Worm (Caenorhabditis elegans): ENCODE measurements around the gene F15G9.5.

DNA sequence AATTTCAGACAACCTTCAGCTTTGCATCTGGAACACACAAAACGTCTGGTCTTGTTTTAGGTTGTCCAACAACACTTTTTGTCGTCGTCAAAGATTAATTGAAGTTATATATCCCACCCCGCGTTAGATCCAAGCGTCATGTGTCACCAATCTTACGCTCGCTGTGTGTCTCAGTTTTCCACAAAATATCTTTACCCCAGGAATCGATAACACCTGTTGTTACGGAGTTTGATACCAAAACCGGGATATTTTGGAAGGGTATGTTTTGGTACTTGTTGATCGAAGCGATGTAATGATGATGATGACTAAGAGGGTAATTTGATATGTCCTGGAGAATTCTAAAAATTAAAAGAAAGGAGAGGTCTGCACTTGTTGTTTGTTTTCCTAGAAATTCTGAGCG, 2.2 kb downstream of the F15G9.5 start:
- no peak for TF ChIP-seq nhr-25 (tag; optimal IDR thresholded peaks at IDR 0.05)
- no peak for TF ChIP-seq lin-11 (tag; optimal IDR thresholded peaks at IDR 0.05)
- TF ChIP-seq lin-13 (GFP tag; optimal IDR thresholded peaks at IDR 0.05): no peak
